Worm (Caenorhabditis elegans) whole organism, young adult: ENCODE data around the gene hecw-1.

Experiments used
- B0336.3 ChIP-seq: fragments of 200-800 bp; sonication (Bioruptor generic); IDR thresholded peaks from 2 replicates; pipeline ENCODE4 v1.3.6; 2022; ENCODE audit warnings: missing genetic modification characterization, missing compliant biosample characterization
- C06A6.2 ChIP-seq: fragments of 200-800 bp; sonication (Bioruptor generic); conservative IDR thresholded peaks from 2 replicates; pipeline ENCODE4 v1.3.6; 2022; ENCODE audit warnings: missing genetic modification characterization, missing compliant biosample characterization
- C17E4.6 ChIP-seq: fragments of 200-800 bp; sonication (Bioruptor generic); IDR thresholded peaks from 2 replicates; pipeline ENCODE4 v1.3.6; 2022; ENCODE audit warnings: missing genetic modification reagents, missing genetic modification characterization, missing compliant biosample characterization
- F37B4.10 ChIP-seq: fragments of 200-800 bp; sonication (Bioruptor generic); IDR thresholded peaks from 2 replicates; pipeline ENCODE4 v1.3.6; 2022; ENCODE audit warnings: missing genetic modification characterization, missing compliant biosample characterization
- F49E8.2 ChIP-seq: sonication (generic microtip); optimal IDR thresholded peaks from 3 replicates; lab custom pipeline; 2017; ENCODE audit warnings: missing genetic modification characterization, mild to moderate bottlenecking, missing compliant biosample characterization, antibody characterized with exemption, moderate library complexity; ENCODE audit not compliant: insufficient read depth
- F57C9.4 ChIP-seq: sonication (generic microtip); optimal IDR thresholded peaks from 2 replicates; lab custom pipeline; 2017; ENCODE audit warnings: mild to moderate bottlenecking, missing genetic modification characterization, missing compliant biosample characterization
- K11D2.4 ChIP-seq: fragments of 200-800 bp; sonication (Bioruptor generic); IDR thresholded peaks from 2 replicates; pipeline ENCODE4 v1.3.6; 2022; ENCODE audit warnings: missing genetic modification reagents, missing genetic modification characterization, missing compliant biosample characterization
- T26A5.8 ChIP-seq: sonication (generic microtip); optimal IDR thresholded peaks from 2 replicates; lab custom pipeline; 2016; ENCODE audit warnings: missing genetic modification characterization, missing compliant biosample characterization
- Y56A3A.18 ChIP-seq: fragments of 200-800 bp; sonication (Bioruptor generic); IDR thresholded peaks from 2 replicates; pipeline ENCODE4 v1.3.6; 2022; ENCODE audit warnings: missing genetic modification reagents, missing genetic modification characterization, missing compliant biosample characterization
- Y79H2A.3 ChIP-seq: fragments of 200-800 bp; sonication (Bioruptor generic); conservative IDR thresholded peaks from 2 replicates; pipeline ENCODE4 v1.3.6; 2022; ENCODE audit warnings: missing genetic modification reagents, missing genetic modification characterization, missing compliant biosample characterization
- attf-3 ChIP-seq: fragments of 200-800 bp; sonication (Bioruptor generic); conservative IDR thresholded peaks from 2 replicates; pipeline ENCODE4 v1.3.6; 2022; ENCODE audit warnings: missing genetic modification reagents, missing genetic modification characterization, missing compliant biosample characterization
- bed-2 ChIP-seq: fragments of 200-800 bp; sonication (Bioruptor generic); IDR thresholded peaks from 2 replicates; pipeline ENCODE4 v1.3.6; 2022; ENCODE audit warnings: missing genetic modification reagents, missing genetic modification characterization, missing compliant biosample characterization
- ceh-100 ChIP-seq: fragments of 200-800 bp; sonication (Bioruptor generic); IDR thresholded peaks from 2 replicates; pipeline ENCODE4 v1.3.6; 2022; ENCODE audit warnings: missing genetic modification reagents, missing genetic modification characterization, missing compliant biosample characterization
- ceh-40 ChIP-seq: fragments of 200-800 bp; sonication (Bioruptor generic); IDR thresholded peaks from 2 replicates; pipeline ENCODE4 v1.3.6; 2022; ENCODE audit warnings: missing genetic modification characterization, missing compliant biosample characterization
- ceh-79 ChIP-seq: sonication (generic microtip); optimal IDR thresholded peaks from 2 replicates; lab custom pipeline; 2017; ENCODE audit warnings: mild to moderate bottlenecking, missing genetic modification characterization, missing compliant biosample characterization
- ceh-91 ChIP-seq: fragments of 200-800 bp; sonication (Bioruptor generic); IDR thresholded peaks from 2 replicates; pipeline ENCODE4 v1.3.6; 2022; ENCODE audit warnings: missing genetic modification reagents, missing genetic modification characterization, missing compliant biosample characterization
- dox-1 ChIP-seq: fragments of 200-800 bp; sonication (Bioruptor generic); IDR thresholded peaks from 2 replicates; pipeline ENCODE4 v1.3.6; 2022; ENCODE audit warnings: missing genetic modification reagents, missing genetic modification characterization, missing compliant biosample characterization
- egrh-3 ChIP-seq: fragments of 200-800 bp; sonication (Bioruptor generic); IDR thresholded peaks from 2 replicates; pipeline ENCODE4 v1.3.6; 2022; ENCODE audit warnings: missing genetic modification reagents, missing genetic modification characterization, missing compliant biosample characterization
- ets-4 ChIP-seq: fragments of 200-800 bp; sonication (Bioruptor generic); optimal IDR thresholded peaks from 2 replicates; lab custom pipeline; 2018; ENCODE audit warnings: mild to moderate bottlenecking, missing genetic modification characterization, missing compliant biosample characterization
- fkh-3 ChIP-seq: sonication (generic microtip); optimal IDR thresholded peaks from 2 replicates; lab custom pipeline; 2016; ENCODE audit warnings: mild to moderate bottlenecking, missing genetic modification characterization, missing compliant biosample characterization
- him-1 ChIP-seq: sonication (generic microtip); optimal IDR thresholded peaks from 2 replicates; lab custom pipeline; 2016; ENCODE audit warnings: missing genotype, missing genetic modification reagents, missing genetic modification characterization, missing compliant biosample characterization
- hlh-26 ChIP-seq: fragments of 200-800 bp; sonication (Bioruptor generic); conservative IDR thresholded peaks from 2 replicates; pipeline ENCODE4 v1.3.6; 2022; ENCODE audit warnings: missing genetic modification reagents, missing genetic modification characterization, missing compliant biosample characterization
- hmg-1.2 ChIP-seq: fragments of 200-800 bp; sonication (Bioruptor generic); IDR thresholded peaks from 2 replicates; pipeline ENCODE4 v1.3.6; 2022; ENCODE audit warnings: missing genetic modification reagents, missing genetic modification characterization, missing compliant biosample characterization
- hrde-1 ChIP-seq: sonication (generic microtip); optimal IDR thresholded peaks from 2 replicates; lab custom pipeline; 2016; ENCODE audit warnings: missing genetic modification characterization, mild to moderate bottlenecking, missing compliant biosample characterization, moderate library complexity, missing genotype, missing genetic modification reagents, borderline replicate concordance
- hsf-1 ChIP-seq: fragments of 200-800 bp; sonication (Bioruptor generic); IDR thresholded peaks from 2 replicates; pipeline ENCODE4 v1.3.6; 2022; ENCODE audit warnings: missing genetic modification reagents, missing genetic modification characterization, missing compliant biosample characterization
- let-526 ChIP-seq: fragments of 200-800 bp; sonication (Bioruptor generic); IDR thresholded peaks from 2 replicates; pipeline ENCODE4 v1.3.6; 2022; ENCODE audit warnings: missing genetic modification reagents, missing genetic modification characterization, missing compliant biosample characterization
- lin-35 ChIP-seq, 3 experiments: fragments of 150-350 bp in 2 of 3; sonication (generic microtip) in 1 of 3; optimal IDR thresholded peaks; 2 replicates each; lab custom pipeline; 2014 to 2018; ENCODE audit warnings: missing biosample characterization in 3 of 3, missing genetic modification characterization in 3 of 3, missing genetic modification reagents in 3 of 3
- lin-40 ChIP-seq: sonication (generic microtip); optimal IDR thresholded peaks from 2 replicates; lab custom pipeline; 2016; ENCODE audit warnings: missing genetic modification characterization, mild to moderate bottlenecking, missing compliant biosample characterization, missing genotype, missing genetic modification reagents
- madf-3 ChIP-seq: fragments of 200-800 bp; sonication (Bioruptor generic); IDR thresholded peaks from 2 replicates; pipeline ENCODE4 v1.3.6; 2022; ENCODE audit warnings: missing genetic modification reagents, missing genetic modification characterization, missing compliant biosample characterization
- madf-8 ChIP-seq: fragments of 200-800 bp; sonication (Bioruptor generic); conservative IDR thresholded peaks from 2 replicates; pipeline ENCODE4 v1.3.6; 2022; ENCODE audit warnings: missing genetic modification reagents, missing genetic modification characterization, missing compliant biosample characterization
- mel-28 ChIP-seq: sonication (generic microtip); optimal IDR thresholded peaks from 2 replicates; lab custom pipeline; 2016; ENCODE audit warnings: borderline replicate concordance, mild to moderate bottlenecking, missing genetic modification characterization, missing compliant biosample characterization
- mes-4 ChIP-seq: sonication (generic microtip); optimal IDR thresholded peaks from 2 replicates; lab custom pipeline; 2016; ENCODE audit warnings: missing genotype, missing genetic modification characterization, missing compliant biosample characterization
- nfya-2 ChIP-seq: fragments of 200-800 bp; sonication (Bioruptor generic); IDR thresholded peaks from 2 replicates; pipeline ENCODE4 v1.3.6; 2022; ENCODE audit warnings: missing genetic modification reagents, missing genetic modification characterization, missing compliant biosample characterization
- nhr-120 ChIP-seq: fragments of 200-800 bp; sonication (Bioruptor generic); IDR thresholded peaks from 2 replicates; pipeline ENCODE4 v1.3.6; 2022; ENCODE audit warnings: missing genetic modification characterization, missing compliant biosample characterization
- nhr-90 ChIP-seq: sonication (generic microtip); optimal IDR thresholded peaks from 2 replicates; lab custom pipeline; 2016; ENCODE audit warnings: missing genotype, mild to moderate bottlenecking, missing genetic modification characterization, missing compliant biosample characterization
- pha-4 ChIP-seq: fragments of 150-350 bp; sonication (generic microtip); optimal IDR thresholded peaks from 2 replicates; lab custom pipeline; 2014; ENCODE audit warnings: missing biosample characterization, missing genetic modification reagents, missing genetic modification characterization
- repo-1 ChIP-seq: sonication (generic microtip); optimal IDR thresholded peaks from 2 replicates; lab custom pipeline; 2017; ENCODE audit warnings: mild to moderate bottlenecking, missing genetic modification characterization, missing compliant biosample characterization
- snpc-1.1 ChIP-seq: sonication (generic microtip); optimal IDR thresholded peaks from 2 replicates; lab custom pipeline; 2017; ENCODE audit warnings: missing genetic modification characterization, mild to moderate bottlenecking, missing compliant biosample characterization, antibody characterized with exemption, moderate library complexity, missing genotype, missing genetic modification reagents; ENCODE audit not compliant: insufficient read depth
- snpc-1.3 ChIP-seq: sonication (generic microtip); optimal IDR thresholded peaks from 2 replicates; lab custom pipeline; 2017; ENCODE audit warnings: missing genetic modification characterization, mild to moderate bottlenecking, missing compliant biosample characterization, antibody characterized with exemption, moderate library complexity, missing genotype, missing genetic modification reagents; ENCODE audit not compliant: insufficient read depth
- snpc-3.4 ChIP-seq: sonication (generic microtip); optimal IDR thresholded peaks from 2 replicates; lab custom pipeline; 2017; ENCODE audit warnings: missing genetic modification characterization, mild to moderate bottlenecking, missing compliant biosample characterization, antibody characterized with exemption, moderate library complexity, missing genotype, missing genetic modification reagents
- tlf-1 ChIP-seq: fragments of 200-800 bp; sonication (Bioruptor generic); optimal IDR thresholded peaks from 2 replicates; lab custom pipeline; 2018; ENCODE audit warnings: mild to moderate bottlenecking, missing genetic modification characterization, missing compliant biosample characterization
- unc-130 ChIP-seq: sonication (generic microtip); optimal IDR thresholded peaks from 2 replicates; lab custom pipeline; 2016; ENCODE audit warnings: missing genetic modification reagents, missing genetic modification characterization, missing compliant biosample characterization
- unc-62 ChIP-seq: fragments of 150-350 bp; optimal IDR thresholded peaks from 2 replicates; lab custom pipeline; 2014; ENCODE audit warnings: missing biosample characterization, missing genetic modification reagents, missing genetic modification characterization
- zim-3 ChIP-seq: sonication (generic microtip); optimal IDR thresholded peaks from 2 replicates; lab custom pipeline; 2017; ENCODE audit warnings: mild to moderate bottlenecking, missing genetic modification characterization, moderate library complexity, missing compliant biosample characterization
- ztf-18 ChIP-seq: sonication (generic microtip); optimal IDR thresholded peaks from 2 replicates; lab custom pipeline; 2016; ENCODE audit warnings: missing genotype, mild to moderate bottlenecking, missing genetic modification characterization, missing compliant biosample characterization
- ztf-22 ChIP-seq: fragments of 200-800 bp; sonication (Bioruptor generic); optimal IDR thresholded peaks from 2 replicates; lab custom pipeline; 2018; ENCODE audit warnings: mild to moderate bottlenecking, missing genetic modification characterization, moderate library complexity, missing compliant biosample characterization
- ztf-26 ChIP-seq: sonication (generic microtip); optimal IDR thresholded peaks from 2 replicates; lab custom pipeline; 2017; ENCODE audit warnings: missing genetic modification characterization, missing compliant biosample characterization
- ztf-28 ChIP-seq: fragments of 200-800 bp; sonication (Bioruptor generic); IDR thresholded peaks from 2 replicates; pipeline ENCODE4 v1.3.6; 2022; ENCODE audit warnings: missing genetic modification reagents, missing genetic modification characterization, missing compliant biosample characterization

hecw-1 gene

DNA sequence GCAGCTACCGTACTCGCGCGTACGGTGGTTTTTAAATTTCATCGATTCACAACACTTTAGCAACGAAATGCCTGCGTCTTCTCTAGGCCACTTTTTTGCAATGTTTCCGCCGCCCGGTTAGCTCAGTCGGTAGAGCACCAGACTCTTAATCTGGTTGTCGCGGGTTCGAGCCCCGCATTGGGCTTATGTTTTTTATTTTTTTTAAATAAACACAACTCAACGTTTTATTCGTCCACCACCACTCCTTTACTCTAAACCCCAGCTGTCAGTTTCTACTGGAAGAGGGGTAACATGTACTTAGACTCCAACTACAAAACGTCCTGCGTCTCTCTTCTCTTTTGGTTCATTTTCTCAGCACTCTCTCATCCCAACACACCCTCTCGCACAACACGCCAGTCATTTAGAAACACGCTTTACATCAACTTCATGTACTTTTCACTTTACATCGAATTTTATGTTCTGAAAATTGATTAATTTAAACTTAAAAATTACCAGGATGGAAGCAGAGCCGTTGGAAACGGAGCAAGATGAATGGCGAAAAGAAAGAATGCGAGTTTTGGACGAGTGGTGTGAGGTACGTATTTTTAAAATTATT is at the start of gene hecw-1, which contains the start of gene elmd-1 (continued):
- TF ChIP-seq ztf-18, result peak; percentile 67
- no peak for TF ChIP-seq mel-28
- no peak for TF ChIP-seq unc-62 (GFP tag; lab: Kevin White, UChicago)
- TF ChIP-seq let-526 (GFP tag; lab: Robert Waterston, UW), result no peak
- TF ChIP-seq C17E4.6 (GFP tag; lab: Robert Waterston, UW), result no peak
- no peak for TF ChIP-seq zim-3 (tag; lab: Kevin White, UChicago)
- TF ChIP-seq nhr-90 (tag; lab: Kevin White, UChicago), result peak; percentile 77
- TF ChIP-seq hlh-26 (GFP tag; lab: Robert Waterston, UW), result no peak
- TF ChIP-seq pha-4, result no peak
- TF ChIP-seq bed-2, result no peak
- peak; percentile 31 for TF ChIP-seq snpc-3.4 (tag; lab: Kevin White, UChicago)
- no peak for TF ChIP-seq ets-4 (GFP tag; lab: Kevin White, UChicago)
- TF ChIP-seq ceh-91, result no peak
- no peak for TF ChIP-seq ceh-79
- TF ChIP-seq ztf-22 (GFP tag; lab: Kevin White, UChicago), result peak; percentile 59
- TF ChIP-seq ztf-28 (GFP tag; lab: Robert Waterston, UW), result no peak
- peak; percentile 78 for TF ChIP-seq dox-1
- peak; percentile 50; the same call in 1 of the 2 replicates for TF ChIP-seq B0336.3 (GFP tag; lab: Robert Waterston, UW)
- peak; percentile 54 for TF ChIP-seq madf-8 (GFP tag; lab: Robert Waterston, UW)
- 0 out of 2 replicates have a peak, but pooled peaks have one; percentile 29 for TF ChIP-seq ceh-100 (GFP tag; lab: Robert Waterston, UW)
- TF ChIP-seq F37B4.10 (GFP tag; lab: Robert Waterston, UW), result no peak
- TF ChIP-seq T26A5.8 (tag; lab: Kevin White, UChicago), result no peak
- TF ChIP-seq ceh-40, result no peak
- TF ChIP-seq tlf-1 (GFP tag; lab: Kevin White, UChicago), result peak; percentile 8
- 0 out of 2 replicates have a peak, but pooled peaks have one; percentile 29 for TF ChIP-seq K11D2.4
- TF ChIP-seq hsf-1, result 0 out of 2 replicates have a peak, but pooled peaks have one; percentile 35
- TF ChIP-seq repo-1 (tag; lab: Kevin White, UChicago), result peak; percentile 46
- TF ChIP-seq nhr-120 (GFP tag; lab: Robert Waterston, UW), result no peak
- no peak for TF ChIP-seq snpc-1.3 (tag; lab: Kevin White, UChicago)
- peak; percentile 64 for TF ChIP-seq snpc-1.1
- peak; percentile 13 for TF ChIP-seq ztf-26 (tag; lab: Kevin White, UChicago)
- TF ChIP-seq madf-3, result no peak
- no peak for TF ChIP-seq C06A6.2 (GFP tag; lab: Robert Waterston, UW)
- TF ChIP-seq nfya-2 (GFP tag; lab: Robert Waterston, UW), result no peak
- no peak for TF ChIP-seq attf-3 (GFP tag; lab: Robert Waterston, UW)
- TF ChIP-seq F57C9.4 (tag; lab: Kevin White, UChicago), result no peak
- peak; percentile 71 for TF ChIP-seq F49E8.2
- TF ChIP-seq lin-40, result peak; percentile 54
- TF ChIP-seq Y56A3A.18 (GFP tag; lab: Robert Waterston, UW), result no peak
- no peak for TF ChIP-seq unc-130 (GFP tag; lab: Kevin White, UChicago)
- no peak for TF ChIP-seq Y79H2A.3
- TF ChIP-seq hrde-1 (tag; lab: Kevin White, UChicago), result peak; percentile 17
- TF ChIP-seq lin-35 (GFP tag; optimal IDR thresholded peaks at IDR 0.05; lab: Kevin White, UChicago), result no peak
- peak; percentile 78 for TF ChIP-seq hmg-1.2 (GFP tag; lab: Robert Waterston, UW)
- no peak for TF ChIP-seq fkh-3 (tag; lab: Kevin White, UChicago)
- peak; percentile 38 for TF ChIP-seq him-1 (tag; lab: Kevin White, UChicago)
- no peak for TF ChIP-seq mes-4
- no peak for TF ChIP-seq egrh-3 (GFP tag; lab: Robert Waterston, UW)
